Fruit fly (Drosophila melanogaster): ENCODE data around the gene CG31019.

DNA sequence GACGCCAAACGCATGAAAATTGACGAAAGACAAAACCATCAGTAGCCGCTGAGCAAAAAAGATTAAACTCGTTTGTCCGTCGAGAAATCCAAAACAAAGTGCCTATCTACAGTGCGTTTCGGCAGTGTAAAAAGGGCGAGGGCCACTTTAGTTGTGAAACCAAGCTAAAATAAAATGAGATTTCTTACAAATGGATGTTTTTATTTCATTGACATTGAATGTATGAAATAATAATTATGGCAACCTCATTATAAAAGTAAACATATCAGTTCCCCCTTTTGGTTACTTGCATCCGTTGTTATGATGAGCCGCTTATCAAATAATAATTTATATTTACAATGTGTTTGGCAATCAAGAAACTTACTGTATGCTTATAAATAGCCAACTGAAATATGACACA is 32.3 kb upstream of the CG31019 start:
- TF ChIP-seq CG12768 (GFP tag; optimal IDR thresholded peaks at IDR 0.05): no peak
- TF ChIP-seq cic (GFP tag; optimal IDR thresholded peaks at IDR 0.05): no peak
